Worm (Caenorhabditis elegans) whole organism, young adult: ENCODE results near the gene mai-1.

ENCODE experiments used
- B0261.1 ChIP-seq: sonication (generic microtip); optimal IDR thresholded peaks from 2 replicates; lab custom pipeline; 2016; ENCODE audit warnings: mild to moderate bottlenecking, missing genetic modification characterization, moderate library complexity, missing compliant biosample characterization
- B0336.3 ChIP-seq: fragments of 200-800 bp; sonication (Bioruptor generic); IDR thresholded peaks from 2 replicates; pipeline ENCODE4 v1.3.6; 2022; ENCODE audit warnings: missing genetic modification characterization, missing compliant biosample characterization
- F22D6.2 ChIP-seq: sonication (generic microtip); optimal IDR thresholded peaks from 2 replicates; lab custom pipeline; 2016; ENCODE audit warnings: mild to moderate bottlenecking, missing genetic modification characterization, missing compliant biosample characterization
- F39B2.1 ChIP-seq: fragments of 200-800 bp; sonication (Bioruptor generic); IDR thresholded peaks from 2 replicates; pipeline ENCODE4 v1.3.6; 2022; ENCODE audit warnings: missing genetic modification reagents, missing genetic modification characterization, missing compliant biosample characterization
- F55B11.4 ChIP-seq: sonication (generic microtip); optimal IDR thresholded peaks from 2 replicates; lab custom pipeline; 2016; ENCODE audit warnings: missing compliant biosample characterization, missing genetic modification characterization, borderline replicate concordance; ENCODE audit not compliant: insufficient read depth
- K11D2.4 ChIP-seq: fragments of 200-800 bp; sonication (Bioruptor generic); IDR thresholded peaks from 2 replicates; pipeline ENCODE4 v1.3.6; 2022; ENCODE audit warnings: missing genetic modification reagents, missing genetic modification characterization, missing compliant biosample characterization
- Y53F4B.3 ChIP-seq: fragments of 200-800 bp; sonication (Bioruptor generic); IDR thresholded peaks from 2 replicates; pipeline ENCODE4 v1.3.6; 2022; ENCODE audit warnings: missing genetic modification reagents, missing genetic modification characterization, missing compliant biosample characterization
- Y79H2A.3 ChIP-seq: fragments of 200-800 bp; sonication (Bioruptor generic); conservative IDR thresholded peaks from 2 replicates; pipeline ENCODE4 v1.3.6; 2022; ENCODE audit warnings: missing genetic modification reagents, missing genetic modification characterization, missing compliant biosample characterization
- ama-1 ChIP-seq, 3 experiments: fragments of 150-350 bp in 1 of 3; sonication (generic microtip) in 2 of 3; optimal IDR thresholded peaks; 2 replicates each; lab custom pipeline; 2014 to 2018; ENCODE audit warnings: missing biosample characterization in 2 of 3, missing genetic modification characterization in 2 of 3, missing genetic modification reagents in 2 of 3
- aptf-3 ChIP-seq: fragments of 200-800 bp; sonication (Bioruptor generic); IDR thresholded peaks from 2 replicates; pipeline ENCODE4 v1.3.6; 2022; ENCODE audit warnings: missing genetic modification characterization, missing compliant biosample characterization
- attf-3 ChIP-seq: fragments of 200-800 bp; sonication (Bioruptor generic); conservative IDR thresholded peaks from 2 replicates; pipeline ENCODE4 v1.3.6; 2022; ENCODE audit warnings: missing genetic modification reagents, missing genetic modification characterization, missing compliant biosample characterization
- attf-6 ChIP-seq: fragments of 200-800 bp; sonication (Bioruptor generic); IDR thresholded peaks from 2 replicates; pipeline ENCODE4 v1.3.6; 2022; ENCODE audit warnings: missing genetic modification reagents, missing genetic modification characterization, missing compliant biosample characterization
- cebp-1 ChIP-seq, 2 experiments: fragments of 200-800 bp in 1 of 2; sonication (Bioruptor generic) in 1 of 2; sonication (generic microtip) in 1 of 2; IDR thresholded peaks in 1 of 2; optimal IDR thresholded peaks in 1 of 2; 2 replicates each; pipeline versions ENCODE4 v1.3.6 to Lab custom; 2017 to 2022; ENCODE audit warnings: missing compliant biosample characterization in 2 of 2, missing genetic modification characterization in 2 of 2, mild to moderate bottlenecking in 1 of 2, missing genetic modification reagents in 1 of 2, moderate library complexity in 1 of 2
- chd-7 ChIP-seq: sonication (generic microtip); optimal IDR thresholded peaks from 2 replicates; lab custom pipeline; 2016; ENCODE audit warnings: mild to moderate bottlenecking, missing genetic modification characterization, moderate library complexity, missing compliant biosample characterization
- dpff-1 ChIP-seq: sonication (generic microtip); optimal IDR thresholded peaks from 2 replicates; lab custom pipeline; 2017; ENCODE audit warnings: mild to moderate bottlenecking, missing genetic modification characterization, missing compliant biosample characterization
- egl-44 ChIP-seq: fragments of 200-800 bp; sonication (Bioruptor generic); IDR thresholded peaks from 2 replicates; pipeline ENCODE4 v1.3.6; 2022; ENCODE audit warnings: missing genetic modification reagents, missing genetic modification characterization, missing compliant biosample characterization
- egrh-3 ChIP-seq: fragments of 200-800 bp; sonication (Bioruptor generic); IDR thresholded peaks from 2 replicates; pipeline ENCODE4 v1.3.6; 2022; ENCODE audit warnings: missing genetic modification reagents, missing genetic modification characterization, missing compliant biosample characterization
- let-607 ChIP-seq, 2 experiments: fragments of 200-800 bp in 1 of 2; sonication (Bioruptor generic) in 1 of 2; sonication (generic microtip) in 1 of 2; optimal IDR thresholded peaks; 2 replicates each; lab custom pipeline; 2016 to 2018; ENCODE audit warnings: mild to moderate bottlenecking in 2 of 2, missing compliant biosample characterization in 2 of 2, missing genetic modification characterization in 2 of 2, moderate library complexity in 2 of 2, missing genotype in 1 of 2
- lin-26 ChIP-seq: fragments of 200-800 bp; sonication (Bioruptor generic); IDR thresholded peaks from 2 replicates; pipeline ENCODE4 v1.3.6; 2022; ENCODE audit warnings: missing genetic modification reagents, missing genetic modification characterization, missing compliant biosample characterization
- lin-40 ChIP-seq: sonication (generic microtip); optimal IDR thresholded peaks from 2 replicates; lab custom pipeline; 2016; ENCODE audit warnings: missing genetic modification characterization, mild to moderate bottlenecking, missing compliant biosample characterization, missing genotype, missing genetic modification reagents
- madf-3 ChIP-seq: fragments of 200-800 bp; sonication (Bioruptor generic); IDR thresholded peaks from 2 replicates; pipeline ENCODE4 v1.3.6; 2022; ENCODE audit warnings: missing genetic modification reagents, missing genetic modification characterization, missing compliant biosample characterization
- mcd-1 ChIP-seq: fragments of 200-800 bp; sonication (Bioruptor generic); IDR thresholded peaks from 2 replicates; pipeline ENCODE4 v1.3.6; 2022; ENCODE audit warnings: missing genetic modification reagents, missing genetic modification characterization, missing compliant biosample characterization
- nhr-80 ChIP-seq: sonication (generic microtip); optimal IDR thresholded peaks from 2 replicates; lab custom pipeline; 2016; ENCODE audit warnings: missing genetic modification characterization, missing compliant biosample characterization
- pbrm-1 ChIP-seq: fragments of 200-800 bp; sonication (Bioruptor generic); IDR thresholded peaks from 2 replicates; pipeline ENCODE4 v1.3.6; 2022; ENCODE audit warnings: missing genetic modification reagents, missing genetic modification characterization, missing compliant biosample characterization
- pha-4 ChIP-seq: fragments of 150-350 bp; sonication (generic microtip); optimal IDR thresholded peaks from 2 replicates; lab custom pipeline; 2014; ENCODE audit warnings: missing biosample characterization, missing genetic modification reagents, missing genetic modification characterization
- sea-2 ChIP-seq: fragments of 200-800 bp; sonication (Bioruptor generic); IDR thresholded peaks from 2 replicates; pipeline ENCODE4 v1.3.6; 2022; ENCODE audit warnings: missing genetic modification characterization, missing compliant biosample characterization
- snpc-1.1 ChIP-seq: sonication (generic microtip); optimal IDR thresholded peaks from 2 replicates; lab custom pipeline; 2017; ENCODE audit warnings: missing genetic modification characterization, mild to moderate bottlenecking, missing compliant biosample characterization, antibody characterized with exemption, moderate library complexity, missing genotype, missing genetic modification reagents; ENCODE audit not compliant: insufficient read depth
- sptf-2 ChIP-seq: fragments of 200-800 bp; sonication (Bioruptor generic); optimal IDR thresholded peaks from 2 replicates; lab custom pipeline; 2018; ENCODE audit warnings: mild to moderate bottlenecking, missing genetic modification characterization, missing compliant biosample characterization
- zfh-2 ChIP-seq: fragments of 200-800 bp; sonication (Bioruptor generic); conservative IDR thresholded peaks from 2 replicates; pipeline ENCODE4 v1.3.6; 2022; ENCODE audit warnings: missing genetic modification reagents, missing genetic modification characterization, missing compliant biosample characterization
- ztf-18 ChIP-seq: sonication (generic microtip); optimal IDR thresholded peaks from 2 replicates; lab custom pipeline; 2016; ENCODE audit warnings: missing genotype, mild to moderate bottlenecking, missing genetic modification characterization, missing compliant biosample characterization
- ztf-3 ChIP-seq: fragments of 200-800 bp; sonication (Bioruptor generic); optimal IDR thresholded peaks from 2 replicates; lab custom pipeline; 2018; ENCODE audit warnings: mild to moderate bottlenecking, missing genetic modification characterization, missing compliant biosample characterization

The mai-1 gene

ce11 chrX:3116033-3116876, at the start of gene mai-1:
mai-1 (minus strand) TSS chrX:3116589.
- peak; percentile 36; the same call in 1 of the 2 replicates for TF ChIP-seq K11D2.4
- TF ChIP-seq cebp-1 (GFP tag; IDR thresholded peaks at IDR 0.05; lab: Robert Waterston, UW): no peak
- peak; percentile 17 for TF ChIP-seq cebp-1 (tag; optimal IDR thresholded peaks at IDR 0.05; lab: Kevin White, UChicago)
- 0 out of 2 replicates have a peak, but pooled peaks have one; percentile 37 for TF ChIP-seq egl-44 (GFP tag; lab: Robert Waterston, UW)
- peak; percentile 39 for TF ChIP-seq lin-40 (tag; lab: Kevin White, UChicago)
- peak; percentile 64 for TF ChIP-seq mcd-1 (GFP tag; lab: Robert Waterston, UW)
- 0 out of 2 replicates have a peak, but pooled peaks have one; percentile 30 for TF ChIP-seq B0336.3 (GFP tag; lab: Robert Waterston, UW)
- TF ChIP-seq nhr-80 (tag; lab: Kevin White, UChicago): no peak
- TF ChIP-seq ztf-18 (tag; lab: Kevin White, UChicago): peak; percentile 28
- TF ChIP-seq egrh-3 (GFP tag; lab: Robert Waterston, UW): peak; percentile 65
- TF ChIP-seq ama-1 (optimal IDR thresholded peaks at IDR 0.05; lab: Kevin White, UChicago): peak; percentile 61
- no peak for TF ChIP-seq ama-1 (GFP tag; optimal IDR thresholded peaks at IDR 0.05; lab: Kevin White, UChicago)
- TF ChIP-seq F55B11.4 (tag; lab: Kevin White, UChicago): no peak
- TF ChIP-seq madf-3 (GFP tag; lab: Robert Waterston, UW): 0 out of 2 replicates have a peak, but pooled peaks have one; percentile 35
- 0 out of 2 replicates have a peak, but pooled peaks have one; percentile 15 for TF ChIP-seq attf-6 (GFP tag; lab: Robert Waterston, UW)
- no peak for TF ChIP-seq B0261.1 (tag; lab: Kevin White, UChicago)
- TF ChIP-seq lin-26 (GFP tag; lab: Robert Waterston, UW): peak; percentile 59
- peak; percentile 92 for TF ChIP-seq zfh-2 (GFP tag; lab: Robert Waterston, UW)
- no peak for TF ChIP-seq Y79H2A.3 (GFP tag; lab: Robert Waterston, UW)
- no peak for TF ChIP-seq F39B2.1 (GFP tag; lab: Robert Waterston, UW)

DNA sequence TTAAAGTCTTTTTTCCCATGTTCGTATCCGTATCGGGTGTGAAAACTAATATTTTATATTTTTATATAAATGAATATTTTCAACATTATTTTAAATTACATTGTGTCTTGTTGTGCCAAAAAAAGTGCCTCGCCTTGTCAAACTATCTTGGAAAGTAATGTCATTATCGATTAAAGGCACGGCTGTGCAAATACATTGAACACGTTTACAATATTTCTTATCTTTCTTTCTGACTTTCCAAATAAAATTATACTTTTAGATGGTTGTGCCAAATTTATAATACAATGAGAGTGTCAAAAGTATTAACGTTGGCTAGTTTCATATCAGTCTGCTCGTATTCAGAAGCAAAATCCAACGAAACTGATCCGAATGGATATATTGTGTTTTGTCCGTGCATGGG, 49.2 kb upstream of the mai-1 start, which contains the start of gene pfut-1:
pfut-1 (plus strand) TSS at position 258 of the 400 bp plus-strand sequence.
- TF ChIP-seq nhr-80 (tag; lab: Kevin White, UChicago) (peak; percentile 24), ztf-3 (GFP tag; lab: Kevin White, UChicago) (no peak), let-607 (tag; optimal IDR thresholded peaks at IDR 0.05; lab: Kevin White, UChicago) (peak in 1 of 2 experiments; percentile 23)

ce11 chrX:3163972-3164575, 47.7 kb upstream of the mai-1 start, which contains the start of gene syx-6:
syx-6 (plus strand) TSS chrX:3164525.
- TF ChIP-seq madf-3 (GFP tag; lab: Robert Waterston, UW): no peak
- TF ChIP-seq sptf-2: no peak
- TF ChIP-seq pbrm-1 (GFP tag; lab: Robert Waterston, UW): no peak
- no peak for TF ChIP-seq aptf-3 (GFP tag; lab: Robert Waterston, UW)
- no peak for TF ChIP-seq snpc-1.1 (tag; lab: Kevin White, UChicago)
- no peak for TF ChIP-seq F22D6.2 (tag; lab: Kevin White, UChicago)
- TF ChIP-seq dpff-1 (tag; lab: Kevin White, UChicago): no peak
- no peak for TF ChIP-seq let-607 (tag; optimal IDR thresholded peaks at IDR 0.05; lab: Kevin White, UChicago)
- TF ChIP-seq, all 124 proteins: peak for 0

- TF ChIP-seq chd-7 (tag; lab: Kevin White, UChicago) (no peak), ztf-3 (GFP tag; lab: Kevin White, UChicago) (no peak), mcd-1 (GFP tag; lab: Robert Waterston, UW) (no peak), sea-2 (GFP tag; lab: Robert Waterston, UW) (no peak), attf-3 (GFP tag; lab: Robert Waterston, UW) (peak; percentile 89), aptf-3 (GFP tag; lab: Robert Waterston, UW) (no peak), Y53F4B.3 (GFP tag; lab: Robert Waterston, UW) (no peak), madf-3 (GFP tag; lab: Robert Waterston, UW) (0 out of 2 replicates have a peak, but pooled peaks have one; percentile 5), pha-4 (tag; lab: Kevin White, UChicago) (peak; percentile 0)
Observed at ce11 chrX:3159542-3159941, 43.2 kb upstream of the mai-1 start, which contains the start of gene gcc-1. gcc-1 (plus strand) TSS chrX:3159940.
